Fruit fly (Drosophila melanogaster): Measurements from ENCODE around the gene CG6138.

CG6138 gene

dm6 chr2L:10522174-10522893, 44.7 kb upstream of the CG6138 start (continued):
- peak; percentile 47 for TF ChIP-seq run (tag; optimal IDR thresholded peaks at IDR 0.05)
- no peak for TF ChIP-seq Lpt (GFP tag; optimal IDR thresholded peaks at IDR 0.05)
- TF ChIP-seq corto (GFP tag; optimal IDR thresholded peaks at IDR 0.05) = no peak
- TF ChIP-seq sc (optimal IDR thresholded peaks at IDR 0.05) = no peak
- TF ChIP-seq sc (GFP tag; optimal IDR thresholded peaks at IDR 0.05) = peak; percentile 25
- TF ChIP-seq CG34224 (GFP tag; IDR thresholded peaks at IDR 0.05; ENCODE audit: partially characterized antibody) = no peak
- TF ChIP-seq CG8924 (tag; optimal IDR thresholded peaks at IDR 0.05) = peak; percentile 64
- TF ChIP-seq CG10462 (GFP tag; optimal IDR thresholded peaks at IDR 0.05) = peak; percentile 27
- no peak for TF ChIP-seq ab (GFP tag; optimal IDR thresholded peaks at IDR 0.05)
- no peak for TF ChIP-seq CG30020 (tag; optimal IDR thresholded peaks at IDR 0.05)
- TF ChIP-seq lov (optimal IDR thresholded peaks at IDR 0.05) = no peak
- TF ChIP-seq lov (GFP tag; IDR thresholded peaks at IDR 0.05) = no peak
- TF ChIP-seq CrebB (tag; optimal IDR thresholded peaks at IDR 0.05) = no peak
- peak in 1 of 2 experiments; percentile 35 for TF ChIP-seq bsh (GFP tag; optimal IDR thresholded peaks at IDR 0.05)
- no peak for TF ChIP-seq en (GFP tag; optimal IDR thresholded peaks at IDR 0.05)
- TF ChIP-seq CG31441 (GFP tag; IDR thresholded peaks at IDR 0.05) = peak; percentile 50; the same call in 1 of the 2 replicates
- peak; percentile 67 for TF ChIP-seq HHEX (GFP tag; optimal IDR thresholded peaks at IDR 0.05)
- peak; percentile 23; the same call in 1 of the 2 replicates for TF ChIP-seq Rx (GFP tag; IDR thresholded peaks at IDR 0.05)
- no peak for TF ChIP-seq dati (GFP tag; IDR thresholded peaks at IDR 0.05)
- peak; percentile 75 for TF ChIP-seq CG3847 (GFP tag; IDR thresholded peaks at IDR 0.05)
- no peak for TF ChIP-seq TFAM (GFP tag; optimal IDR thresholded peaks at IDR 0.05)
- TF ChIP-seq CG9609 (GFP tag; optimal IDR thresholded peaks at IDR 0.05) = no peak
- no peak for TF ChIP-seq CG8478 (optimal IDR thresholded peaks at IDR 0.05)
- TF ChIP-seq CG11696 (GFP tag; IDR thresholded peaks at IDR 0.05) = no peak
- no peak for TF ChIP-seq CG6654 (GFP tag; optimal IDR thresholded peaks at IDR 0.05)
- peak; percentile 86 for TF ChIP-seq CG7556 (GFP tag; optimal IDR thresholded peaks at IDR 0.05)
- peak; percentile 22 for TF ChIP-seq lilli (GFP tag; optimal IDR thresholded peaks at IDR 0.05)
- TF ChIP-seq tup (GFP tag; optimal IDR thresholded peaks at IDR 0.05) = no peak
- no peak; the same call in 2 of the 3 replicates for TF ChIP-seq croc (GFP tag; conservative IDR thresholded peaks at IDR 0.05)
- no peak for TF ChIP-seq Usf (GFP tag; optimal IDR thresholded peaks at IDR 0.05)
- TF ChIP-seq Hand (GFP tag; optimal IDR thresholded peaks at IDR 0.05) = peak; percentile 44
- no peak for TF ChIP-seq Taf1 (GFP tag; IDR thresholded peaks at IDR 0.05)
- TF ChIP-seq slp2 (GFP tag; optimal IDR thresholded peaks at IDR 0.05) = no peak
- TF ChIP-seq D19A (tag; optimal IDR thresholded peaks at IDR 0.05) = peak; percentile 49
- TF ChIP-seq tgo (GFP tag; IDR thresholded peaks at IDR 0.05) = peak; percentile 71; the same call in 2 of the 3 replicates
- peak; percentile 49 for TF ChIP-seq Asciz (GFP tag; optimal IDR thresholded peaks at IDR 0.05)
- TF ChIP-seq insv (GFP tag; optimal IDR thresholded peaks at IDR 0.05) = no peak
- peak; percentile 46; the same call in 1 of the 2 replicates for TF ChIP-seq ranshi (GFP tag; IDR thresholded peaks at IDR 0.05)
- peak; percentile 37 for TF ChIP-seq CG17829 (tag; optimal IDR thresholded peaks at IDR 0.05)
- no peak for TF ChIP-seq pzg (GFP tag; optimal IDR thresholded peaks at IDR 0.05)
- TF ChIP-seq pan (optimal IDR thresholded peaks at IDR 0.05) = peak in 1 of 2 experiments; percentile 4
- TF ChIP-seq pan (GFP tag; optimal IDR thresholded peaks at IDR 0.05 in 1 of 2, IDR thresholded peaks at IDR 0.05 in 1 of 2) = peak in 1 of 2 experiments; percentile 74
- no peak for TF ChIP-seq sima (GFP tag; optimal IDR thresholded peaks at IDR 0.05)
- TF ChIP-seq CG5245 (GFP tag; optimal IDR thresholded peaks at IDR 0.05) = peak; percentile 31
- TF ChIP-seq Spps (tag; optimal IDR thresholded peaks at IDR 0.05) = no peak
- TF ChIP-seq CG9437 (GFP tag; optimal IDR thresholded peaks at IDR 0.05) = peak; percentile 63
- no peak for TF ChIP-seq dan (GFP tag; IDR thresholded peaks at IDR 0.05)
- peak; percentile 6 for TF ChIP-seq sd (tag; optimal IDR thresholded peaks at IDR 0.05)
- no peak for TF ChIP-seq ato (GFP tag; IDR thresholded peaks at IDR 0.05; ENCODE audit: partially characterized antibody)
- TF ChIP-seq caup (GFP tag; optimal IDR thresholded peaks at IDR 0.05; ENCODE audit: severe bottlenecking) = peak; percentile 21

Data from whole organism, embryonic.